Worm (Caenorhabditis elegans): ENCODE measurements around the gene R05A10.7.

Gene R05A10.7

DNA sequence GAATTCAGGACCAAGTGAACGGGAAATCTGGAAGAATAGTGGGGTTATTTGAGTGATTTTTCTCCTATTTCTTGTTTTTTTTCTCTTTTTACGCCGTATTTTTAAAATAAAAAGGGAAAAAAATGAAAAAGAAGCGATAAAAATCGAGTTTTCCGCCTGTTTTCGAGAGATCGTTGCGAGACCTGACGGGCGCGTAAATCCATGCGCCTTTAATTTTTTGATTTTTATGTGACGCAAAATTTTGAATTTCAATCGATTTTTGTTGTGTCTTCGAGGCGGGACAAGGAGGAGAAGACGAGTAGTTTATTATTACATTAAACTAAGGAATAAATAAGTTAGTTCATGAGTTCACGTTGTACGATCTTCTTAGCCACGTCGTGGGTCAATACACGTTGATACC is 49.1 kb downstream of the R05A10.7 start:
- TF ChIP-seq ceh-82 (tag; optimal IDR thresholded peaks at IDR 0.05) (no peak), R02D3.7 (tag; optimal IDR thresholded peaks at IDR 0.05) (no peak), ZK546.5 (tag; optimal IDR thresholded peaks at IDR 0.05) (no peak), fkh-10 (GFP tag; optimal IDR thresholded peaks at IDR 0.05) (no peak), daf-12 (tag; optimal IDR thresholded peaks at IDR 0.05) (no peak), aly-2 (tag; optimal IDR thresholded peaks at IDR 0.05) (no peak), eor-1 (tag; optimal IDR thresholded peaks at IDR 0.05) (no peak), ama-1 (optimal IDR thresholded peaks at IDR 0.05) (no peak), ceh-16 (tag; optimal IDR thresholded peaks at IDR 0.05) (no peak), nhr-23 (tag; optimal IDR thresholded peaks at IDR 0.05) (no peak), sea-2 (GFP tag; optimal IDR thresholded peaks at IDR 0.05) (no peak), nhr-28 (tag; optimal IDR thresholded peaks at IDR 0.05) (no peak), lsy-12 (tag; optimal IDR thresholded peaks at IDR 0.05) (no peak), egl-27 (tag; optimal IDR thresholded peaks at IDR 0.05) (no peak), fos-1 (tag; optimal IDR thresholded peaks at IDR 0.05) (no peak), fkh-2 (tag; optimal IDR thresholded peaks at IDR 0.05) (no peak), unc-39 (tag; optimal IDR thresholded peaks at IDR 0.05) (no peak), nhr-237 (tag; optimal IDR thresholded peaks at IDR 0.05) (no peak), ceh-28 (tag; optimal IDR thresholded peaks at IDR 0.05) (no peak), mdl-1 (tag; optimal IDR thresholded peaks at IDR 0.05) (no peak)

Data from whole organism, L3 larva.